Worm (Caenorhabditis elegans) whole organism, young adult: ENCODE measurements around the gene BE0003N10.1.

Experiments
- D2030.7 ChIP-seq: fragments of 200-800 bp; sonication (Bioruptor generic); IDR thresholded peaks from 2 replicates; pipeline ENCODE4 v1.3.6; 2022; ENCODE audit warnings: missing genetic modification reagents, missing genetic modification characterization, missing compliant biosample characterization
- F10E7.11 ChIP-seq: sonication (generic microtip); optimal IDR thresholded peaks from 2 replicates; lab custom pipeline; 2017; ENCODE audit warnings: mild to moderate bottlenecking, missing genetic modification characterization, moderate library complexity, missing compliant biosample characterization
- T26A5.8 ChIP-seq: sonication (generic microtip); optimal IDR thresholded peaks from 2 replicates; lab custom pipeline; 2016; ENCODE audit warnings: missing genetic modification characterization, missing compliant biosample characterization
- akir-1 ChIP-seq: fragments of 200-800 bp; sonication (Bioruptor generic); optimal IDR thresholded peaks from 2 replicates; lab custom pipeline; 2018; ENCODE audit warnings: mild to moderate bottlenecking, missing genetic modification characterization, moderate library complexity, missing compliant biosample characterization
- egl-44 ChIP-seq: fragments of 200-800 bp; sonication (Bioruptor generic); IDR thresholded peaks from 2 replicates; pipeline ENCODE4 v1.3.6; 2022; ENCODE audit warnings: missing genetic modification reagents, missing genetic modification characterization, missing compliant biosample characterization
- let-526 ChIP-seq: fragments of 200-800 bp; sonication (Bioruptor generic); IDR thresholded peaks from 2 replicates; pipeline ENCODE4 v1.3.6; 2022; ENCODE audit warnings: missing genetic modification reagents, missing genetic modification characterization, missing compliant biosample characterization
- madf-8 ChIP-seq: fragments of 200-800 bp; sonication (Bioruptor generic); conservative IDR thresholded peaks from 2 replicates; pipeline ENCODE4 v1.3.6; 2022; ENCODE audit warnings: missing genetic modification reagents, missing genetic modification characterization, missing compliant biosample characterization
- mel-28 ChIP-seq: sonication (generic microtip); optimal IDR thresholded peaks from 2 replicates; lab custom pipeline; 2016; ENCODE audit warnings: borderline replicate concordance, mild to moderate bottlenecking, missing genetic modification characterization, missing compliant biosample characterization
- nfya-1 ChIP-seq: sonication (generic microtip); optimal IDR thresholded peaks from 2 replicates; lab custom pipeline; 2017; ENCODE audit warnings: antibody characterized with exemption, missing compliant biosample characterization, missing genetic modification characterization, borderline replicate concordance; ENCODE audit not compliant: insufficient read depth
- snpc-4 ChIP-seq, 5 experiments: fragments of 150-350 bp in 1 of 5; sonication (generic microtip) in 4 of 5; optimal IDR thresholded peaks; 2 replicates each; lab custom pipeline; 2014 to 2018; ENCODE audit warnings: missing genetic modification characterization in 5 of 5, missing biosample characterization in 3 of 5, antibody characterized with exemption in 2 of 5, mild to moderate bottlenecking in 2 of 5, missing compliant biosample characterization in 2 of 5, missing genotype in 2 of 5, moderate library complexity in 2 of 5, missing genetic modification reagents in 1 of 5
- unc-130 ChIP-seq: sonication (generic microtip); optimal IDR thresholded peaks from 2 replicates; lab custom pipeline; 2016; ENCODE audit warnings: missing genetic modification reagents, missing genetic modification characterization, missing compliant biosample characterization
- unc-62 ChIP-seq: fragments of 150-350 bp; optimal IDR thresholded peaks from 2 replicates; lab custom pipeline; 2014; ENCODE audit warnings: missing biosample characterization, missing genetic modification reagents, missing genetic modification characterization

DNA sequence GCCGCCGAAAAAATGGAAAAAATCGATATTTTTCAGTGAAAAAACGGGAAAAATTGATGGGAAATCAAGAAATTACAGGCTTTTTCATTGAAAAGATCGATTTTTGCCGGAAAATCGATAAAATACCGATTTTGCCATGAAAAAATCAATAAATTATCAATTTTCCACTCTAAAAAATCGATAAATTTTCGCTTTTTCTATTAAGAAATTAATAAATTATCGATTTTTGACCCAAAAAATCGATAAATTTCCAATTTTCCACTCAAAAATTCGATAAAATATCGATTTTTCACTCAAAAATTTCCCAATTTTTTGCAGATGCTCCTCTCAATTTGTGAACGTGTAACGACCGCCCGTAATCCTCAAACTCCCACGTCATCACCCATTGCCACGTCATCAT is 57.1 kb downstream of the BE0003N10.1 start:
- TF ChIP-seq nfya-1 (tag; lab: Kevin White, UChicago) (no peak), D2030.7 (GFP tag; lab: Robert Waterston, UW) (no peak), let-526 (GFP tag; lab: Robert Waterston, UW) (no peak), egl-44 (GFP tag; lab: Robert Waterston, UW) (no peak), T26A5.8 (tag; lab: Kevin White, UChicago) (no peak), mel-28 (tag; lab: Kevin White, UChicago) (no peak), F10E7.11 (tag; lab: Kevin White, UChicago) (no peak), unc-62 (GFP tag; lab: Kevin White, UChicago) (no peak), unc-130 (GFP tag; lab: Kevin White, UChicago) (no peak), madf-8 (GFP tag; lab: Robert Waterston, UW) (no peak), snpc-4 (GFP tag; optimal IDR thresholded peaks at IDR 0.05; lab: Kevin White, UChicago) (no peak), snpc-4 (tag; optimal IDR thresholded peaks at IDR 0.05; lab: Kevin White, UChicago) (no peak), akir-1 (GFP tag; lab: Kevin White, UChicago) (no peak)
